Worm (Caenorhabditis elegans): ENCODE measurements around the gene T20D4.3.

T20D4.3 gene

ce11 chrV:3424341-3424740, 6.3 kb downstream of the T20D4.3 start, which contains the start of gene srab-21:
srab-21 (minus strand) TSS chrV:3424441.
- no peak for TF ChIP-seq him-1 (tag; optimal IDR thresholded peaks at IDR 0.05)
- no peak for TF ChIP-seq dao-5 (tag; optimal IDR thresholded peaks at IDR 0.05)
- TF ChIP-seq W03F9.2 (tag; optimal IDR thresholded peaks at IDR 0.05): no peak

- TF ChIP-seq dao-5 (tag; optimal IDR thresholded peaks at IDR 0.05) (no peak), him-1 (tag; optimal IDR thresholded peaks at IDR 0.05) (no peak), W03F9.2 (tag; optimal IDR thresholded peaks at IDR 0.05) (no peak)
These were observed 8.0 kb downstream of the T20D4.3 start, which contains the start of gene srab-22 for ce11 chrV:3426076-3426475. srab-22 (plus strand) TSS chrV:3426376.

DNA sequence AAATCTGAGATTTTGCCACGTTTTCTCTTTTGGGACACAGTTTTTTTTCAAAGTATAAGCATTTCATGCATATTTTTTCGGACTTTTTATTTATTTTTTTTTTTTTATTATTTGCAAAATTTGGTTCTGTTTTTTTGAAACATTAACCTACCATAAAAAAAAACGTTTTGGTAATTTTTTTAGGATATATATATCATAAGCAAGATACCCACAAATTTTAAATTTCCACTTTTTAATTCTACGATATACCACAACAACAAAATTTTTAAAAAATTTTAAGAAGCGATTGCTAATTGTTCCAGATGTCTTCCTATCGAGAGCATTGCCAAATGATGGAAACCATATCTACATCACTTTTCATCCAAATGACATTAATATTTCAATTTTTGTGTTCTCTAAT, 10.7 kb downstream of the T20D4.3 start, which contains the start of gene srab-20:
Gene srab-20 (plus strand): TSS at position 301 of the 400 bp plus-strand sequence.
- TF ChIP-seq W03F9.2 (tag; optimal IDR thresholded peaks at IDR 0.05): no peak
- TF ChIP-seq him-1 (tag; optimal IDR thresholded peaks at IDR 0.05): no peak
- no peak for TF ChIP-seq dao-5 (tag; optimal IDR thresholded peaks at IDR 0.05)

ce11 chrV:3431535-3431990, 13.5 kb downstream of the T20D4.3 start, which contains the start of the genes T20D4.19 and srj-9:
T20D4.19 (minus strand) TSS chrV:3431635.
srj-9 (plus strand) TSS chrV:3431940.
- TF ChIP-seq him-1 (tag; optimal IDR thresholded peaks at IDR 0.05) (no peak), dao-5 (tag; optimal IDR thresholded peaks at IDR 0.05) (no peak), W03F9.2 (tag; optimal IDR thresholded peaks at IDR 0.05) (no peak)

DNA sequence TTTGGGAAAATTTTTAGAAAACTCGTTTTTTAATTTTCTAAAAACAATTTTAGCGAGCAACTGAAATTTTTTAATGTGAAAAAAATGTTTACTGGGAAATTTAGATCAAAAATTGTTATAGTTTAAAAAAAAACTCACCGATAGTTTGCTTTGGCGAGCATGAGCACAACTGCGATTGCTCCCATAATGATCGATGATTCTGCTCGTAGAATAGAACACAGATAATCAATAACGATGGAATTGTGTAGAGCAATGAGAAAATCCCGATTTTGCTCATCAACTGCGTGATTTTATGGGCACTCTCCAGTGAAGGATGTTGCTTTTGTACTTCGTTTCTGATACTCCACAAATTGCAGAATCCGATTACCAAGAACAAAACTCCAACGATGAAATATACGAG, 24.6 kb downstream of the T20D4.3 start:
- TF ChIP-seq dao-5 (tag; optimal IDR thresholded peaks at IDR 0.05) (no peak), W03F9.2 (tag; optimal IDR thresholded peaks at IDR 0.05) (no peak)

- TF ChIP-seq dao-5 (tag; optimal IDR thresholded peaks at IDR 0.05): no peak
- no peak for TF ChIP-seq W03F9.2 (tag; optimal IDR thresholded peaks at IDR 0.05)
- TF ChIP-seq him-1 (tag; optimal IDR thresholded peaks at IDR 0.05): no peak
These were observed 26.7 kb downstream of the T20D4.3 start, which contains the start of gene cfz-2 for ce11 chrV:3444777-3445089. cfz-2 (minus strand) TSS chrV:3444877.

ce11 chrV:3445090-3445832, 27.2 kb downstream of the T20D4.3 start:
- TF ChIP-seq him-1 (tag; optimal IDR thresholded peaks at IDR 0.05) (no peak), dao-5 (tag; optimal IDR thresholded peaks at IDR 0.05) (no peak), W03F9.2 (tag; optimal IDR thresholded peaks at IDR 0.05) (no peak)

DNA sequence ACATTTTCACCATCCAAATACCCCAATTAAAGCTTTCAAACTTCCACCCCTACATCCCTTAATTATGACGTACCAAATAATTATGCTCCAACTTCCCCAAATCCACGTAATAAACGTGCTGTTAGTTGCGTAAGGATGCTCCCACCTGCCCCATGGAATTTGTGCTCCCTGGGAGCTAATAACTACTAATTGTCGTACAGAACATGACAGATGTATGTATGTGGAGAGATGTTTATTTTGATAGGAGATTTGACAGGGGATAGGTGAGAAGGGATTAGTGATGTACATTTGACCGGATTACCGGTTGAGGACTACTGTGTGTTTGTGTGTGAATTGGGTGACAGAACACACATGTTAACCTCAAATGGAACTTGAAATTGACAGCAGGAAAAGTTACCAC, 31.8 kb downstream of the T20D4.3 start:
- no peak for TF ChIP-seq dao-5 (tag; optimal IDR thresholded peaks at IDR 0.05)
- TF ChIP-seq him-1 (tag; optimal IDR thresholded peaks at IDR 0.05): no peak
- TF ChIP-seq W03F9.2 (tag; optimal IDR thresholded peaks at IDR 0.05): no peak

ce11 chrV:3450351-3450750, 32.3 kb downstream of the T20D4.3 start:
- TF ChIP-seq W03F9.2 (tag; optimal IDR thresholded peaks at IDR 0.05) (no peak), dao-5 (tag; optimal IDR thresholded peaks at IDR 0.05) (no peak), him-1 (tag; optimal IDR thresholded peaks at IDR 0.05) (no peak)

- TF ChIP-seq him-1 (tag; optimal IDR thresholded peaks at IDR 0.05): no peak
- no peak for TF ChIP-seq W03F9.2 (tag; optimal IDR thresholded peaks at IDR 0.05)
- TF ChIP-seq dao-5 (tag; optimal IDR thresholded peaks at IDR 0.05): no peak
These were observed 33.6 kb downstream of the T20D4.3 start for ce11 chrV:3451646-3452045.

DNA sequence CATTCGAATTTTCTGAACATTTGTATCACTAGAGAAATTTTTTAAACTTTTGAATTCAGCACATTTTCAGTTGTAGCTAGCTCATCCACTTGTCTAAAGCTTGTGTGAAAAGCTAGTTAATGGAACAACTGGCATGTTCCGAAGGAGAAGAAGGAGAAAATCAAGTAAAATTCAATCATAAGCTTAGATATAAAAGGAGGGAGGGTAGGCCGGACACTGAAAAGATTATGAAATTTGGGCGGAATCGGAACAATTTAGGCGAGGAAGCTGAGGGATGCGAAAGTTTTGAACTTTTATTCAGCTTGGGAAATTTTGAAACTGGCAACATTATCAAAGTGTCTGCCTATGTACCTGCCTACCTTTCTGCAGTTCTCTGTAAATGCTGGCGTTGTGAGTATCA, 34.5 kb downstream of the T20D4.3 start:
- TF ChIP-seq dao-5 (tag; optimal IDR thresholded peaks at IDR 0.05) (no peak), W03F9.2 (tag; optimal IDR thresholded peaks at IDR 0.05) (no peak), him-1 (tag; optimal IDR thresholded peaks at IDR 0.05) (no peak)

ce11 chrV:3454620-3455019, 36.6 kb downstream of the T20D4.3 start:
- TF ChIP-seq dao-5 (tag; optimal IDR thresholded peaks at IDR 0.05) (no peak), him-1 (tag; optimal IDR thresholded peaks at IDR 0.05) (no peak), W03F9.2 (tag; optimal IDR thresholded peaks at IDR 0.05) (no peak)

- TF ChIP-seq dao-5 (tag; optimal IDR thresholded peaks at IDR 0.05): no peak
- no peak for TF ChIP-seq him-1 (tag; optimal IDR thresholded peaks at IDR 0.05)
- TF ChIP-seq W03F9.2 (tag; optimal IDR thresholded peaks at IDR 0.05): no peak
These were observed 37.2 kb downstream of the T20D4.3 start for ce11 chrV:3455135-3455747.

DNA sequence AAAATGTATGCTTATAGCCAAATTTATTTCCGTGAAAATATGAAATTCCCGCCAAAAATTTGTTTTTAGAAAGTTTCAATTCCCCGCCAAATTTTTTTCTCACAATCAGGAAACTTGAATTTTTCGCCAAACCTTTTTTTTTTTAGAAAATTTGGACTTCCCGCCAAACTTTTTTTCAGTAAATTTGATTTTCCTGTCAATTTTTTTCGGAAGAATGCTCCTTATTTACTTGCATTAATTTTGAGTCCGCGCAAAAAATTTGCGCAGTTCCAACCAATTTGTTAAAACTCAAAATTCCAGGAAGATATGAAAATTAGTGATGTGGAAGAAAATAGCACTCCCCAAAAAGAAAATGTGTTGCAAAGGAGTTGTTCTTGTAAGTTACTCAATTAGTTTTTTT, 41.9 kb downstream of the T20D4.3 start, which contains the start of gene slc-28.2:
Gene slc-28.2 (plus strand): TSS at position 301 of the 400 bp plus-strand sequence.
- TF ChIP-seq dao-5 (tag; optimal IDR thresholded peaks at IDR 0.05) (no peak), him-1 (tag; optimal IDR thresholded peaks at IDR 0.05) (no peak)
